Worm (Caenorhabditis elegans) whole organism, L3 larva: ENCODE results near the gene F45H10.5.
A peak's percentile ranks its signal among the peaks of the same experiment; 100 is the strongest.

Source experiments
- R02D3.7 ChIP-seq: fragments of 150-350 bp; optimal IDR thresholded peaks from 2 replicates; lab custom pipeline; 2014; ENCODE audit warnings: missing biosample characterization, missing genetic modification characterization
- aly-2 ChIP-seq: fragments of 150-350 bp; optimal IDR thresholded peaks from 2 replicates; lab custom pipeline; 2014; ENCODE audit warnings: missing biosample characterization, missing genetic modification characterization
- ama-1 ChIP-seq: fragments of 150-350 bp; optimal IDR thresholded peaks from 2 replicates; lab custom pipeline; 2018
- ceh-16 ChIP-seq: sonication (generic microtip); optimal IDR thresholded peaks from 2 replicates; lab custom pipeline; 2017; ENCODE audit warnings: missing biosample characterization, missing genetic modification characterization
- ceh-28 ChIP-seq: fragments of 150-350 bp; optimal IDR thresholded peaks from 2 replicates; lab custom pipeline; 2014; ENCODE audit warnings: missing biosample characterization, missing genetic modification reagents, missing genetic modification characterization
- ceh-82 ChIP-seq: fragments of 150-350 bp; optimal IDR thresholded peaks from 2 replicates; lab custom pipeline; 2014; ENCODE audit warnings: missing biosample characterization, missing genetic modification characterization
- ceh-9 ChIP-seq: sonication (generic microtip); optimal IDR thresholded peaks from 2 replicates; lab custom pipeline; 2018; ENCODE audit warnings: missing biosample characterization, missing genetic modification characterization
- daf-12 ChIP-seq: fragments of 150-350 bp; optimal IDR thresholded peaks from 2 replicates; lab custom pipeline; 2014; ENCODE audit warnings: missing biosample characterization, missing genetic modification reagents, missing genetic modification characterization
- egl-5 ChIP-seq: fragments of 150-350 bp; optimal IDR thresholded peaks from 2 replicates; lab custom pipeline; 2017; ENCODE audit warnings: missing biosample characterization, missing genetic modification reagents, missing genetic modification characterization, inconsistent platforms
- elt-3 ChIP-seq, 3 experiments: fragments of 150-350 bp in 1 of 3; sonication (generic microtip) in 2 of 3; optimal IDR thresholded peaks; 2 replicates in 2 of 3; 4 replicates in 1 of 3; lab custom pipeline; 2014 to 2017; ENCODE audit warnings: missing biosample characterization in 3 of 3, missing genetic modification characterization in 3 of 3
- eor-1 ChIP-seq, 2 experiments: fragments of 150-350 bp; optimal IDR thresholded peaks; 2 replicates each; lab custom pipeline; 2014 to 2018; ENCODE audit warnings: missing biosample characterization in 2 of 2, missing genetic modification characterization in 2 of 2
- fkh-10 ChIP-seq: sonication (generic microtip); optimal IDR thresholded peaks from 2 replicates; lab custom pipeline; 2017; ENCODE audit warnings: missing biosample characterization, missing genetic modification reagents, missing genetic modification characterization
- fkh-2 ChIP-seq: fragments of 150-350 bp; optimal IDR thresholded peaks from 2 replicates; lab custom pipeline; 2014; ENCODE audit warnings: missing biosample characterization, missing genetic modification reagents, missing genetic modification characterization
- fos-1 ChIP-seq: fragments of 150-350 bp; optimal IDR thresholded peaks from 2 replicates; lab custom pipeline; 2014; ENCODE audit warnings: missing biosample characterization, missing genetic modification characterization
- hmg-11 ChIP-seq: sonication (generic microtip); optimal IDR thresholded peaks from 2 replicates; lab custom pipeline; 2016; ENCODE audit warnings: missing genetic modification characterization, missing compliant biosample characterization
- jun-1 ChIP-seq: fragments of 150-350 bp; optimal IDR thresholded peaks from 2 replicates; lab custom pipeline; 2014; ENCODE audit warnings: missing biosample characterization, missing genetic modification reagents, missing genetic modification characterization
- lin-15B ChIP-seq: fragments of 150-350 bp; optimal IDR thresholded peaks from 2 replicates; lab custom pipeline; 2014; ENCODE audit warnings: missing biosample characterization, missing genetic modification characterization
- lin-39 ChIP-seq: fragments of 150-350 bp; optimal IDR thresholded peaks from 2 replicates; lab custom pipeline; 2018; ENCODE audit warnings: missing biosample characterization, missing genetic modification reagents, missing genetic modification characterization
- lsy-12 ChIP-seq: sonication (generic microtip); optimal IDR thresholded peaks from 2 replicates; lab custom pipeline; 2016; ENCODE audit warnings: mild to moderate bottlenecking, missing genetic modification characterization, missing compliant biosample characterization
- mdl-1 ChIP-seq: fragments of 150-350 bp; optimal IDR thresholded peaks from 2 replicates; lab custom pipeline; 2014; ENCODE audit warnings: missing biosample characterization, missing genetic modification characterization
- nfya-1 ChIP-seq: sonication (generic microtip); optimal IDR thresholded peaks from 2 replicates; lab custom pipeline; 2017; ENCODE audit warnings: missing genetic modification characterization, mild to moderate bottlenecking, missing compliant biosample characterization, antibody characterized with exemption, moderate library complexity; ENCODE audit not compliant: insufficient read depth
- nhr-11 ChIP-seq: fragments of 150-350 bp; optimal IDR thresholded peaks from 2 replicates; lab custom pipeline; 2014; ENCODE audit warnings: missing biosample characterization, missing genetic modification characterization
- nhr-12 ChIP-seq: fragments of 150-350 bp; optimal IDR thresholded peaks from 2 replicates; lab custom pipeline; 2014; ENCODE audit warnings: missing biosample characterization, missing genetic modification characterization
- nhr-23 ChIP-seq: fragments of 150-350 bp; optimal IDR thresholded peaks from 2 replicates; lab custom pipeline; 2014; ENCODE audit warnings: missing biosample characterization, missing genetic modification reagents, missing genetic modification characterization
- nhr-237 ChIP-seq: fragments of 150-350 bp; optimal IDR thresholded peaks from 2 replicates; lab custom pipeline; 2014; ENCODE audit warnings: missing biosample characterization, missing genetic modification characterization
- nhr-25 ChIP-seq: sonication (generic microtip); optimal IDR thresholded peaks from 2 replicates; lab custom pipeline; 2017; ENCODE audit warnings: missing biosample characterization, missing genetic modification characterization
- nhr-28 ChIP-seq: fragments of 150-350 bp; optimal IDR thresholded peaks from 2 replicates; lab custom pipeline; 2014; ENCODE audit warnings: missing biosample characterization, missing genetic modification characterization
- nhr-43 ChIP-seq: sonication (generic microtip); optimal IDR thresholded peaks from 2 replicates; lab custom pipeline; 2016; ENCODE audit warnings: mild to moderate bottlenecking, missing genetic modification characterization, missing compliant biosample characterization; ENCODE audit not compliant: poor library complexity, severe bottlenecking
- nhr-67 ChIP-seq: fragments of 150-350 bp; optimal IDR thresholded peaks from 2 replicates; lab custom pipeline; 2014; ENCODE audit warnings: missing biosample characterization, missing genetic modification characterization
- nhr-77 ChIP-seq: fragments of 150-350 bp; optimal IDR thresholded peaks from 2 replicates; lab custom pipeline; 2014; ENCODE audit warnings: missing biosample characterization, missing genetic modification characterization
- pqm-1 ChIP-seq: fragments of 150-350 bp; optimal IDR thresholded peaks from 2 replicates; lab custom pipeline; 2017; ENCODE audit warnings: missing biosample characterization, missing genetic modification characterization, inconsistent platforms
- sea-2 ChIP-seq: fragments of 150-350 bp; sonication (generic microtip); optimal IDR thresholded peaks from 4 replicates; lab custom pipeline; 2014; ENCODE audit warnings: missing biosample characterization, missing genetic modification reagents, missing genetic modification characterization
- skn-1 ChIP-seq: fragments of 150-350 bp; optimal IDR thresholded peaks from 2 replicates; lab custom pipeline; 2014; ENCODE audit warnings: missing biosample characterization, missing genetic modification characterization
- snpc-4 ChIP-seq: fragments of 150-350 bp; optimal IDR thresholded peaks from 2 replicates; lab custom pipeline; 2014; ENCODE audit warnings: missing biosample characterization, missing genetic modification characterization
- tbx-2 ChIP-seq: sonication (generic microtip); optimal IDR thresholded peaks from 2 replicates; lab custom pipeline; 2016; ENCODE audit warnings: mild to moderate bottlenecking, missing genetic modification characterization, missing compliant biosample characterization
- unc-39 ChIP-seq: sonication (generic microtip); optimal IDR thresholded peaks from 4 replicates; lab custom pipeline; 2017; ENCODE audit warnings: missing biosample characterization, missing genetic modification characterization
- unc-62 ChIP-seq: fragments of 150-350 bp; sonication (generic microtip); optimal IDR thresholded peaks from 4 replicates; lab custom pipeline; 2014; ENCODE audit warnings: missing biosample characterization, missing genetic modification reagents, missing genetic modification characterization
- zag-1 ChIP-seq: fragments of 150-350 bp; optimal IDR thresholded peaks from 2 replicates; lab custom pipeline; 2014; ENCODE audit warnings: missing biosample characterization, missing genetic modification characterization
- ztf-11 ChIP-seq: fragments of 150-350 bp; optimal IDR thresholded peaks from 2 replicates; lab custom pipeline; 2014; ENCODE audit warnings: missing biosample characterization, missing genetic modification characterization
- ztf-4 ChIP-seq: fragments of 150-350 bp; optimal IDR thresholded peaks from 2 replicates; lab custom pipeline; 2014; ENCODE audit warnings: missing biosample characterization, missing genetic modification characterization

The F45H10.5 gene

DNA sequence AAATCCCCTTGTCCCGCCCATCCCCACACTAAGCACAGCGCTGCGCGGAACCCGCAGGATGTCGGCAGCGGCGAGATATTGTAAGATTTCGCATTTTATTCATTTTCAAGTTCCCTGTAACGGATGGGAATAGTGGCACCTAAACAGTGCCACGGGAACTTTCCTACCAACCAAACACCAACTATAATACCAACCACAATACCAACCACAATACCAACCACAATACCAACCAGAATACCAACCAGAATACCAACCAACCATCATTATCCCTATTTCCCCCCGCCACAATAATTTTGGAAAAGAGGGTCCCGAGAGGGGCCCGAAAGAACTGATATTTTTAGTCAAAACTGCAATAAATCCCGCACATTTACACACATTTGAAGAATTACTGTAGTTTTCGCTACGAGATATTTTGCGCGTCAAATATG is 20.3 kb downstream of the F45H10.5 start:
- TF ChIP-seq snpc-4 (tag; lab: Kevin White, UChicago) (peak; percentile 89), jun-1 (tag; lab: Kevin White, UChicago) (no peak), ama-1 (peak; percentile 77)
- TF ChIP-seq, all 47 proteins: peak for 2

DNA sequence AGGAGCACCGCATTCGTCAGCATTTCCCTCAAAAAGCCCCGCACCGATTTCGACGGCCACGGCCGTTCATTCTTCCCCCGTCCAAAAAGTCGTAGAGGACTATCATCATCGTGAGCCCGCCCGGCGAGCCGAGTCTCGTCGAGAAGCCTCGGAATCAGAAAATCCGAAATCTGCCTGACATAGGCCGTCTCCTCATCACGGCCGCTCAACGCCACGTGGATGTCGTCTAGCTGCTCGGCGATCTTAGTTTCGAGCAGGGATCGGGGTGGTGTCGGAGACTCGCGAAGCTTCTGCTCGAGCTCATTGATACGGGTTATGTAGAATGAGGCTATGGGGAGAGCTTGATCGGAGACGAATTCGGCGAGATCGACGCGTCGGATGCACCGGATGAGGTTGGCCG is 27.5 kb downstream of the F45H10.5 start:
- TF ChIP-seq ceh-9 (tag; lab: Kevin White, UChicago) = no peak
- TF ChIP-seq egl-5 (tag; lab: Kevin White, UChicago) = no peak

DNA sequence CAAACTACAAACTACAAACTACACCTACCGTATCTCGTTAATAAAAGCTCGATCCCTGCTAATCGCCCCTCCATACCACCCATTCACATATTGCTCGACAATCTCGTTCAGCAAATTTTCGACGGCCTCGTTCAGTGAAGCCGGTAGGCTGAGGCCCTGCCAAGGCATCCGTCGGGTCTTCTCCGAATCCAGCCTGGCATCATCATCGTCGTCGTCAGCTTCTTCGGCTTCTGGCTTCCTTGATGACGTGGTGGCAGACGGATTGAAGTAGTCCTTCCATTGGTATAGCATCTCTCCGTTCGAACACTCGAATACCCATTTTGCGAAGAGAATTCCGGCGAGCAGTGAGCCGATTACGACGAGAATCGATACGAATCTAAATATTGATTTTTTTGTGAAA is 29.0 kb downstream of the F45H10.5 start:
- TF ChIP-seq egl-5 (tag; lab: Kevin White, UChicago) (no peak), mdl-1 (tag; lab: Kevin White, UChicago) (no peak), sea-2 (GFP tag; lab: Kevin White, UChicago) (no peak), fkh-2 (no peak), ceh-28 (tag; lab: Kevin White, UChicago) (no peak), skn-1 (tag; lab: Kevin White, UChicago) (no peak), lin-39 (tag; lab: Kevin White, UChicago) (no peak), tbx-2 (tag; lab: Kevin White, UChicago) (no peak), nhr-25 (tag; lab: Kevin White, UChicago) (no peak), aly-2 (no peak), snpc-4 (tag; lab: Kevin White, UChicago) (no peak), zag-1 (no peak), ama-1 (no peak), lsy-12 (tag; lab: Kevin White, UChicago) (no peak), nhr-237 (no peak)

DNA sequence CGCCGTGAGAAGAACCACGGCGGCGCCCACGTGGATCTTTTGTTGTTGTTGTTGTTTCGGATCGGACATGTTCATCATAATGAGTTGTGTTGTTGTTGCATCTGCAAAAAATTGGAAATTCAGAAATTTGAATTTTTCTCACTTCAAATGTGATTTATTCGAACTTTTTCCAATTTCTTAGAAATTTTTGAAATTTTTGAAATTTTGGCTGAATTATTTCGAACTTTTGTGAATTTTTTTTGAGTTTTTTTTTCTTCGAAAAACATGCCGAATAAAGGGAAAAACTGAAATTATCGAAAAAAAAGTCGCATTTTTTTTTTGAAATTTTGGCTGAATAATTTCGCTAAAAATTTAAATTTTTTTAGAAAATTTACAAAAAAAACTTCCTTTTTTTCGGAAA is 29.4 kb downstream of the F45H10.5 start, which contains the start of gene snx-14:
Gene snx-14, minus strand, starts transcription at position 101 of the 400 bp plus-strand sequence.
- TF ChIP-seq jun-1 (tag; lab: Kevin White, UChicago) = no peak
- TF ChIP-seq eor-1 (tag; optimal IDR thresholded peaks at IDR 0.05; lab: Kevin White, UChicago) = no peak
- TF ChIP-seq nhr-237 = no peak
- TF ChIP-seq daf-12 (tag; lab: Kevin White, UChicago) = no peak
- TF ChIP-seq aly-2 = no peak
- TF ChIP-seq ceh-28 (tag; lab: Kevin White, UChicago) = no peak
- no peak for TF ChIP-seq nfya-1 (tag; lab: Kevin White, UChicago)
- TF ChIP-seq ceh-9 (tag; lab: Kevin White, UChicago) = no peak
- no peak for TF ChIP-seq nhr-23 (tag; lab: Kevin White, UChicago)
- no peak for TF ChIP-seq mdl-1 (tag; lab: Kevin White, UChicago)
- TF ChIP-seq fkh-2 = no peak
- no peak for TF ChIP-seq nhr-12 (tag; lab: Kevin White, UChicago)
- no peak for TF ChIP-seq ceh-16 (tag; lab: Kevin White, UChicago)
- TF ChIP-seq nhr-11 (tag; lab: Kevin White, UChicago) = no peak
- TF ChIP-seq nhr-43 = no peak
- no peak for TF ChIP-seq fkh-10
- no peak for TF ChIP-seq ztf-11 (tag; lab: Kevin White, UChicago)
- no peak for TF ChIP-seq pqm-1
- TF ChIP-seq, all 47 proteins: peak for 0

DNA sequence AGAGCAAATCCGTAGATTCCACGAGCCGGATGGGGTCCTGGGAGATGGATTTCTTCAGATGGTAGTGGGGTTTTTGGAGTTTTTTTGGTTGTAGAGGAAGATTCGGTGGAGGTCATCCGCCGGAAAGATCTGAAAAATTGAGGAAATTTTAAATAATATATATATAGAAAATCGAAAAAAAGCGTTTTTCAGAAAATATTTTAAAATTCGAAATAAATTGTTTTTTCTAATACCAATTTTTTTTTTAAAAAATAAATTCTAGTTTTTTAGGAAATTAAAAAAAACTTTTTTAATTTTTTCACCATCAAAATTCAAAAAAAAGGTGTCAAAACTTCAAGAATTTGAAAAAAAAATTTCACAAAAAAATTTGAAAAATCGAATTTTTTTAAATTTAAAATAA is 39.3 kb downstream of the F45H10.5 start, which contains the start of the genes noa-1 and Y48E1B.17:
Gene noa-1, minus strand, starts transcription at position 101 of the 400 bp plus-strand sequence.
Gene Y48E1B.17, minus strand, starts transcription at position 129 of the 400 bp plus-strand sequence.
- TF ChIP-seq pqm-1 = no peak
- no peak for TF ChIP-seq fos-1 (tag; lab: Kevin White, UChicago)
- no peak for TF ChIP-seq unc-39
- no peak for TF ChIP-seq elt-3 (tag; optimal IDR thresholded peaks at IDR 0.05; lab: Kevin White, UChicago)
- TF ChIP-seq nhr-67 = no peak
- TF ChIP-seq eor-1 (tag; optimal IDR thresholded peaks at IDR 0.05; lab: Kevin White, UChicago) = no peak

DNA sequence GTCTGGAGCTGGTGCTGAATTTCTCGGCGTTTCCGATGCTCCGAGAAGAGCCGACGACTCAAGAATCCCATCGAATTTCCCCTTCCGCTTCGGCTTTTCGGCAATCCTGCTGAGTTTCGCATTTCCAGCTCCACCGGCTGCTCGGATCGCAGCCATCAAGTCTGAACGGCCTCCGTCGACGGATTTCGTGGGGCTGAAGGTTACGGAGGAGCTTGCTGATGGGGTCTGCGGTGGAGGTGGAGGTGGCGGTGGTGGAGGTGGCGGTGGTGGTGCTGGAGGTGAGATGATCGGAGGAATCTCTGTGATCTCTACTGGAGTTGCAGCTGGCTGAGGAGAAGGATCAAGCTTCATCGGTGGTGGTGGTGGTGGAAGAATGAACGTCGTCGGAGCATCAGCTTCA is 41.3 kb downstream of the F45H10.5 start:
- TF ChIP-seq mdl-1 (tag; lab: Kevin White, UChicago) = no peak
- TF ChIP-seq hmg-11 = no peak
- TF ChIP-seq unc-62 (GFP tag; lab: Kevin White, UChicago) = no peak
- no peak for TF ChIP-seq aly-2
- no peak for TF ChIP-seq R02D3.7 (tag; lab: Kevin White, UChicago)
- no peak for TF ChIP-seq ztf-4 (tag; lab: Kevin White, UChicago)
- no peak for TF ChIP-seq lin-15B (tag; lab: Kevin White, UChicago)
- no peak for TF ChIP-seq fkh-2
- no peak for TF ChIP-seq zag-1
- no peak for TF ChIP-seq nhr-28 (tag; lab: Kevin White, UChicago)
- TF ChIP-seq nhr-77 (tag; lab: Kevin White, UChicago) = no peak
- no peak for TF ChIP-seq ceh-16 (tag; lab: Kevin White, UChicago)
- no peak for TF ChIP-seq ceh-82 (tag; lab: Kevin White, UChicago)
- no peak for TF ChIP-seq nhr-67
- TF ChIP-seq tbx-2 (tag; lab: Kevin White, UChicago) = no peak
- no peak for TF ChIP-seq ceh-28 (tag; lab: Kevin White, UChicago)
- no peak for TF ChIP-seq unc-39
- TF ChIP-seq nhr-25 (tag; lab: Kevin White, UChicago) = no peak
